Fruit fly (Drosophila melanogaster) whole organism, adult: ENCODE data around the gene VhaM9.7-d.
A peak's percentile ranks its signal among the peaks of the same experiment; 100 is the strongest.

Experiments used
- CG11617 ChIP-seq: fragments of 200-800 bp; sonication (Bioruptor generic); optimal IDR thresholded peaks from 2 replicates; lab custom pipeline; 2017; ENCODE audit warnings: mild to moderate bottlenecking, missing biosample characterization, missing genetic modification reagents, missing genetic modification characterization
- CG12768 ChIP-seq: fragments of 200-800 bp; sonication (Bioruptor generic); optimal IDR thresholded peaks from 2 replicates; lab custom pipeline; 2017; ENCODE audit warnings: missing biosample characterization, missing genetic modification characterization, mild to moderate bottlenecking, moderate library complexity, missing genetic modification reagents
- CG14711 ChIP-seq: fragments of 200-800 bp; sonication (Bioruptor generic); optimal IDR thresholded peaks from 2 replicates; lab custom pipeline; 2018; ENCODE audit warnings: missing biosample characterization, mild to moderate bottlenecking, missing genetic modification characterization, moderate library complexity
- CG1620 ChIP-seq: fragments of 200-800 bp; sonication (Bioruptor generic); optimal IDR thresholded peaks from 2 replicates; lab custom pipeline; 2016; ENCODE audit warnings: missing biosample characterization, missing genetic modification characterization
- CG33017 ChIP-seq: fragments of 200-800 bp; sonication (Bioruptor generic); optimal IDR thresholded peaks from 2 replicates; lab custom pipeline; 2018; ENCODE audit warnings: missing biosample characterization, mild to moderate bottlenecking, missing genetic modification characterization, moderate library complexity
- CG5204 ChIP-seq: fragments of 200-800 bp; sonication (Bioruptor generic); optimal IDR thresholded peaks from 2 replicates; lab custom pipeline; 2016; ENCODE audit warnings: missing biosample characterization, missing genetic modification characterization
- CG7045 ChIP-seq: fragments of 200-800 bp; sonication (Bioruptor generic); optimal IDR thresholded peaks from 2 replicates; lab custom pipeline; 2017; ENCODE audit warnings: missing biosample characterization, mild to moderate bottlenecking, missing genetic modification characterization
- CG7101 ChIP-seq: fragments of 200-800 bp; sonication (Bioruptor generic); optimal IDR thresholded peaks from 2 replicates; lab custom pipeline; 2018; ENCODE audit warnings: missing biosample characterization, mild to moderate bottlenecking, missing genetic modification characterization, moderate library complexity
- Clk ChIP-seq: fragments of 200-800 bp; sonication (Bioruptor generic); optimal IDR thresholded peaks from 2 replicates; lab custom pipeline; 2017; ENCODE audit warnings: missing biosample characterization, missing genetic modification characterization
- Crg-1 ChIP-seq: fragments of 200-800 bp; sonication (Bioruptor generic); optimal IDR thresholded peaks from 2 replicates; lab custom pipeline; 2016; ENCODE audit warnings: missing biosample characterization, missing genetic modification characterization
- Hr96 ChIP-seq: fragments of 200-800 bp; sonication (Bioruptor generic); optimal IDR thresholded peaks from 2 replicates; lab custom pipeline; 2016; ENCODE audit warnings: missing biosample characterization, missing genetic modification characterization
- Mnt ChIP-seq: fragments of 200-800 bp; sonication (Bioruptor generic); optimal IDR thresholded peaks from 2 replicates; lab custom pipeline; 2016; ENCODE audit warnings: missing biosample characterization, mild to moderate bottlenecking, missing genetic modification characterization
- bab1 ChIP-seq: fragments of 200-800 bp; sonication (Bioruptor generic); optimal IDR thresholded peaks from 3 replicates; lab custom pipeline; 2019; ENCODE audit warnings: missing biosample characterization, mild to moderate bottlenecking, missing genetic modification characterization, moderate library complexity
- cic ChIP-seq: fragments of 200-800 bp; sonication (Bioruptor generic); optimal IDR thresholded peaks from 2 replicates; lab custom pipeline; 2017; ENCODE audit warnings: missing biosample characterization, mild to moderate bottlenecking, missing genetic modification characterization, moderate library complexity
- cnc ChIP-seq, 2 experiments: fragments of >200 bp; optimal IDR thresholded peaks; 2 replicates each; lab custom pipeline; 2017
- kay ChIP-seq: fragments of 200-800 bp; sonication (Bioruptor generic); peaks from one replicate; lab custom pipeline; 2016; ENCODE audit warnings: missing biosample characterization, missing genetic modification characterization, borderline replicate concordance
- ovo ChIP-seq: fragments of 200-800 bp; sonication (Bioruptor generic); optimal IDR thresholded peaks from 2 replicates; lab custom pipeline; 2016; ENCODE audit warnings: missing biosample characterization, missing genetic modification characterization
- pad ChIP-seq: fragments of 200-800 bp; sonication (Bioruptor generic); optimal IDR thresholded peaks from 3 replicates; lab custom pipeline; 2017; ENCODE audit warnings: missing biosample characterization, missing genetic modification characterization, mild to moderate bottlenecking, moderate library complexity, missing genetic modification reagents
- tj ChIP-seq: fragments of 200-800 bp; sonication (Bioruptor generic); optimal IDR thresholded peaks from 3 replicates; lab custom pipeline; 2017; ENCODE audit warnings: missing biosample characterization, mild to moderate bottlenecking, missing genetic modification characterization, moderate library complexity
- toe ChIP-seq: fragments of 200-800 bp; sonication (Bioruptor generic); optimal IDR thresholded peaks from 2 replicates; lab custom pipeline; 2016; ENCODE audit warnings: missing biosample characterization, missing genetic modification characterization

The VhaM9.7-d gene

dm6 chr3R:17003468-17003867 lies 28.5 kb downstream of the VhaM9.7-d start:
- TF ChIP-seq pad (GFP tag; lab: Kevin White, UChicago) (no peak), tj (GFP tag; lab: Kevin White, UChicago) (no peak), CG1620 (GFP tag; lab: Kevin White, UChicago) (no peak), cic (GFP tag; lab: Kevin White, UChicago) (no peak), Mnt (GFP tag; lab: Kevin White, UChicago) (no peak), toe (no peak), CG14711 (tag; lab: Kevin White, UChicago) (no peak), CG7101 (tag; lab: Kevin White, UChicago) (no peak), CG12768 (GFP tag; lab: Kevin White, UChicago) (no peak), CG7045 (no peak), bab1 (GFP tag; lab: Kevin White, UChicago) (no peak), ovo (GFP tag; lab: Kevin White, UChicago) (no peak), Crg-1 (no peak), CG11617 (GFP tag; lab: Kevin White, UChicago) (no peak), kay (GFP tag; lab: Kevin White, UChicago) (no peak), Hr96 (GFP tag; lab: Kevin White, UChicago) (no peak)

dm6 chr3R:17007336-17007735 lies 32.3 kb downstream of the VhaM9.7-d start:
- TF ChIP-seq Crg-1 (no peak), bab1 (GFP tag; lab: Kevin White, UChicago) (no peak), CG5204 (GFP tag; lab: Kevin White, UChicago) (no peak), CG7045 (no peak), CG1620 (GFP tag; lab: Kevin White, UChicago) (no peak), tj (GFP tag; lab: Kevin White, UChicago) (no peak), CG12768 (GFP tag; lab: Kevin White, UChicago) (no peak), CG14711 (tag; lab: Kevin White, UChicago) (no peak), kay (GFP tag; lab: Kevin White, UChicago) (no peak), ovo (GFP tag; lab: Kevin White, UChicago) (no peak), CG33017 (no peak), Mnt (GFP tag; lab: Kevin White, UChicago) (no peak), Clk (GFP tag; lab: Kevin White, UChicago) (no peak), pad (GFP tag; lab: Kevin White, UChicago) (no peak), CG11617 (GFP tag; lab: Kevin White, UChicago) (no peak), cic (GFP tag; lab: Kevin White, UChicago) (no peak), cnc (optimal IDR thresholded peaks at IDR 0.05; lab: Kevin White, UChicago) (no peak)

DNA sequence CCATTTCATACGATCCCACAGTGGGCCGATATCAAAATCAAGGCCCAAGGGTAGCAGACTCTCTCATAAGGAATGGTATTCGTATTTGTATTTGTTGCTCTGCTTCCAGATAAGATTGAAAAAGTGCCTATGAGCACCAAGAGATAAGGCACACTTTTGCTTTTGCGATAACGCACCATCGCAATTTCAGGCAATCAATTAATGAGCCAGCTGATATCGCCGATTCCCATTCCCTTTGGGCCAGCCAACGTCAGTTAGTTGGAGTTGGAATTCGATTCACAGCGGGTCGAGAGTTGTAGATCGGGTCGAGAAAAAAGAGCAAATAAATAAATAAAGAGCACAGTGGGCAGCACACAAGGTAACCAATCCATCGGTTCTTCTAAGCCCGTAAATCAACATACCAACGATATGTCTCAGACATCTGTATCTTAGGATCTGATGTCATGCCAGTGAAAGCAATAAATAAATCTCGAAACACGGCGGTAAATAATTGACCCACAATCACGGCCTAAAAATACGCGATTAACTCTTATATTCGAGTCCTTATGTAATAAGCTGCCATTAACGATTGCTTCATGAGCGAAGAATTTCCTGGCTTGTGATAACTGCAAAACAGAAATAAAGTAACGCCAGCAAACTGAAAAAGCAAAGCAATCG lies 33.1 kb downstream of the VhaM9.7-d start, which contains the start of gene CG8907:
Gene CG8907 (plus strand): TSS at position 252 of the 657 bp plus-strand sequence.
- peak; percentile 46 for TF ChIP-seq kay (GFP tag; lab: Kevin White, UChicago)
- TF ChIP-seq cic (GFP tag; lab: Kevin White, UChicago) = peak; percentile 20
- no peak for TF ChIP-seq toe

DNA sequence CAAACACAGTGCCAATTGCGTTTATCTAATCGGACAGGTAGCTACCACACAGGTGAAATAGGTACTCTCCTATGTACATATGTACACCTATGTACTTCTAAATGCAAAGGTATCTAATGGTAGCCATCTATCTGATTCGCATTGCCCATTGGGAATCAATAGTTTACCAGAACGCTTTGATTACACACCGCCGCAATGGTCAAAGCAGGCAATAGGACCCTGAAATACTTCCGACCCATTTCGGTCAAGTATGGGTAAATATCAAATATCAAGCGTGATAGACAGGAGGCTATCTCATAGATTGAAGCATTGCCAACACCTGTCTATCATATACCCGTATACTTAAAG lies 33.6 kb downstream of the VhaM9.7-d start:
- no peak for TF ChIP-seq CG7045
- TF ChIP-seq CG12768 (GFP tag; lab: Kevin White, UChicago) = no peak
- no peak for TF ChIP-seq kay (GFP tag; lab: Kevin White, UChicago)
- TF ChIP-seq CG14711 (tag; lab: Kevin White, UChicago) = no peak
- TF ChIP-seq CG11617 (GFP tag; lab: Kevin White, UChicago) = no peak
- TF ChIP-seq tj (GFP tag; lab: Kevin White, UChicago) = no peak
- TF ChIP-seq pad (GFP tag; lab: Kevin White, UChicago) = no peak
- no peak for TF ChIP-seq CG33017
- no peak for TF ChIP-seq cic (GFP tag; lab: Kevin White, UChicago)
- TF ChIP-seq Mnt (GFP tag; lab: Kevin White, UChicago) = no peak
- no peak for TF ChIP-seq toe
- TF ChIP-seq bab1 (GFP tag; lab: Kevin White, UChicago) = no peak
- no peak for TF ChIP-seq CG5204 (GFP tag; lab: Kevin White, UChicago)

DNA sequence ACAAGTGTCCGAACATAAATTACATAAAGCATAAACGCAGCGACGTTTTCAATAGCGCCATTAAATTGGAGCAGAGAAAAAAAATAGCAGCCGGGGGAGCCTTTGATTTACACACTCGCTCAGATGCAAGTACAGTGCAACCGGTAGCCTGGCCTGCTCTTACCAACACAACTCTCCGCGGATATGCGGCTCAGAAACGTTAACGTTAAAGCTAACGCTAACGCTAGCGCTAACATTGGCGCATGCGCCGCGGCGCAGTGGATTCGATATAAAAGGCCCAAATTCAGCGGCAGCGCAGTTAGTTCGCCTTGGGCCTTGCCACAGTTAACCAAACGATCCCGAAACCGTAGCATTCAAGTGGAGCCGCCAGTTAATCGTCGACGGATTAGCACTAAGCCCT lies 39.3 kb downstream of the VhaM9.7-d start, which contains the start of gene Pxd:
Gene Pxd (plus strand): TSS at position 301 of the 400 bp plus-strand sequence.
- TF ChIP-seq ovo (GFP tag; lab: Kevin White, UChicago) (no peak), bab1 (GFP tag; lab: Kevin White, UChicago) (no peak), CG14711 (tag; lab: Kevin White, UChicago) (no peak), kay (GFP tag; lab: Kevin White, UChicago) (no peak), pad (GFP tag; lab: Kevin White, UChicago) (no peak), CG12768 (GFP tag; lab: Kevin White, UChicago) (no peak), cnc (optimal IDR thresholded peaks at IDR 0.05; lab: Kevin White, UChicago) (no peak), Hr96 (GFP tag; lab: Kevin White, UChicago) (no peak), tj (GFP tag; lab: Kevin White, UChicago) (no peak), CG33017 (no peak), CG1620 (GFP tag; lab: Kevin White, UChicago) (no peak), cic (GFP tag; lab: Kevin White, UChicago) (no peak)

- TF ChIP-seq Crg-1 (no peak), Clk (GFP tag; lab: Kevin White, UChicago) (no peak), CG5204 (GFP tag; lab: Kevin White, UChicago) (no peak), CG1620 (GFP tag; lab: Kevin White, UChicago) (no peak), ovo (GFP tag; lab: Kevin White, UChicago) (no peak), kay (GFP tag; lab: Kevin White, UChicago) (no peak), toe (no peak), cic (GFP tag; lab: Kevin White, UChicago) (no peak), CG7045 (no peak), bab1 (GFP tag; lab: Kevin White, UChicago) (no peak), pad (GFP tag; lab: Kevin White, UChicago) (no peak), cnc (optimal IDR thresholded peaks at IDR 0.05; lab: Kevin White, UChicago) (no peak), Hr96 (GFP tag; lab: Kevin White, UChicago) (no peak)
These were observed 41.2 kb downstream of the VhaM9.7-d start for dm6 chr3R:17016193-17016592.
